Fruit fly (Drosophila melanogaster): ENCODE results near the gene CG43755.

- TF ChIP-seq foxo (GFP tag; optimal IDR thresholded peaks at IDR 0.05) (no peak), Dfd (GFP tag; optimal IDR thresholded peaks at IDR 0.05) (no peak), CrebA (GFP tag; optimal IDR thresholded peaks at IDR 0.05; ENCODE audit: borderline replicate concordance) (no peak), jim (GFP tag; optimal IDR thresholded peaks at IDR 0.05) (no peak), h (GFP tag; optimal IDR thresholded peaks at IDR 0.05) (no peak), dmrt93B (GFP tag; optimal IDR thresholded peaks at IDR 0.05) (no peak), tai (GFP tag; optimal IDR thresholded peaks at IDR 0.05) (no peak), Abd-B (GFP tag; optimal IDR thresholded peaks at IDR 0.05) (no peak), dl (GFP tag; optimal IDR thresholded peaks at IDR 0.05; ENCODE audit: insufficient read depth in 1 of 2, partially characterized antibody in 2 of 2) (no peak), ey (GFP tag; optimal IDR thresholded peaks at IDR 0.05) (no peak), N (GFP tag; optimal IDR thresholded peaks at IDR 0.05) (no peak), CG32264 (GFP tag; optimal IDR thresholded peaks at IDR 0.05) (no peak)
These were observed 7.8 kb downstream of the CG43755 start, which contains the start of gene CG33127 for dm6 chr2L:321793-322192.
